Fruit fly (Drosophila melanogaster) Kc167 (cell line): ENCODE results near the gene CG4367.

Experiments
- Myc ChIP-seq: fragments of >200 bp; optimal IDR thresholded peaks from 2 replicates; lab custom pipeline; 2017; ENCODE audit warnings: missing external identifiers
- h ChIP-seq: fragments of >200 bp; optimal IDR thresholded peaks from 3 replicates; lab custom pipeline; 2018; ENCODE audit warnings: missing external identifiers
- insv ChIP-seq: fragments of >200 bp; optimal IDR thresholded peaks from 3 replicates; lab custom pipeline; 2018; ENCODE audit warnings: missing external identifiers
- psq ChIP-seq: fragments of >200 bp; optimal IDR thresholded peaks from 2 replicates; lab custom pipeline; 2017; ENCODE audit warnings: missing external identifiers
- ttk ChIP-seq: sonication (Bioruptor generic); optimal IDR thresholded peaks from 2 replicates; lab custom pipeline; 2017; ENCODE audit warnings: missing external identifiers

- TF ChIP-seq insv (lab: Kevin White, UChicago) (no peak), h (lab: Kevin White, UChicago) (no peak), psq (lab: Kevin White, UChicago) (no peak), ttk (lab: Kevin White, UChicago) (no peak), Myc (lab: Kevin White, UChicago) (no peak)
Measured at dm6 chr3R:20308972-20309660, 4.3 kb upstream of the CG4367 start, which contains the start of gene Orp8.
